Worm (Caenorhabditis elegans): ENCODE data around the gene nhr-76.
A peak's percentile ranks its signal among the peaks of the same experiment; 100 is the strongest.

Gene nhr-76

DNA sequence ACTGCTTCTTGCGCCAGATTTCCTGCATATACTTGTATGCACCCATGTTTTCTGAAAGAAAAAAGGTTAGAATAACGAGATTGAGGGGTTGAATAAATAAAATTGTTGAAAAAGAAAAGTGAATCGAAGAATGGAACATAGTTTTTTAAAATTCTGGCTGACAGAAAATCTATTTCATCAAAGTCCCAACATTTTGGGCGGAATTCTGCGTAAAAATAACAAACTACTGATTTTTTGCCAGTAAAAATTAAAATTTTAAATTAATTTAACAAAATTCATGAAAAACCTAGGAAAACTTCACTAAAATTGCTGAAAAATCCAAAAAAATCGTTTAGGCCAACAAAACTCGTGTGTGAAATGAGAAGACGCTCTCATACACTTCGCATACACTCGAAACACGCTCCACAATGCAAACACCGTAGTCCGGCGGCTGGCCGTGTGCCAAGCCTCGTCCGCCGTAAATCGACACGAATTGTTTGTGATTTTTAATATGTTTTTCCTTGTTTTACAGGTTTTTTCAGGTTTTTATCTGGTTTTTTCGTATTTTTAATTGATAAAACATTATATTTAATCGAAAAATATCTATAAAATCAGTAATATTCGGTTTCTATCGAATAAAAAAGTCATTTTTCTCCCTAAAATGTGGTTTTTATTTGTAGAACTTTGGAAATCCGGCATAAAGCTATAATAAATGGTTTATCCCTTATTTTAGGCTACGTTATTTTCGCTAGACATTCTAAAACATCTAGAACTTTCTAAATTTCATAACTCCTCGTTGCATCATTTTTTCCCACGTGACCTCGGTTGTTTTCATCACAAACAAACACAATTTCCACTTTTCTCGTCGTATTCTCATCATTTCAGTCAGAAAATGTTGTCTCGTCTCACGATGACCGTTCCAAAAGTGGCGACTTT is 27.4 kb downstream of the nhr-76 start, which contains the start of the genes rpl-15 and K11H12.8 (continued):
- TF ChIP-seq nhr-6 (tag; optimal IDR thresholded peaks at IDR 0.05): peak; percentile 100
- peak; percentile 39 for TF ChIP-seq nhr-23 (tag; optimal IDR thresholded peaks at IDR 0.05)
- peak; percentile 99 for TF ChIP-seq zag-1 (tag; optimal IDR thresholded peaks at IDR 0.05)
- peak; percentile 100 for TF ChIP-seq crh-2 (tag; optimal IDR thresholded peaks at IDR 0.05)
- peak; percentile 96; the same call in 1 of the 2 replicates for TF ChIP-seq ztf-1 (GFP tag; conservative IDR thresholded peaks at IDR 0.05)
- peak; percentile 99 for TF ChIP-seq nhr-25 (tag; optimal IDR thresholded peaks at IDR 0.05)
- TF ChIP-seq nhr-21 (tag; optimal IDR thresholded peaks at IDR 0.05): peak; percentile 100
- peak; percentile 48 for TF ChIP-seq elt-1 (tag; optimal IDR thresholded peaks at IDR 0.05)

- no peak for TF ChIP-seq Y55F3AM.14 (GFP tag; optimal IDR thresholded peaks at IDR 0.05)
- TF ChIP-seq nhr-237 (tag; optimal IDR thresholded peaks at IDR 0.05): no peak
- TF ChIP-seq nhr-21 (tag; optimal IDR thresholded peaks at IDR 0.05): no peak
- no peak for TF ChIP-seq nhr-129 (tag; optimal IDR thresholded peaks at IDR 0.05)
Measured at ce11 chrIV:657046-657445, 29.7 kb downstream of the nhr-76 start.

- TF ChIP-seq gmeb-1 (tag; optimal IDR thresholded peaks at IDR 0.05) (peak; percentile 79), lin-13 (GFP tag; optimal IDR thresholded peaks at IDR 0.05) (peak; percentile 28), mab-5 (tag; optimal IDR thresholded peaks at IDR 0.05) (no peak), sma-9 (GFP tag; optimal IDR thresholded peaks at IDR 0.05) (peak; percentile 64), sma-9 (tag; optimal IDR thresholded peaks at IDR 0.05) (no peak), blmp-1 (tag; optimal IDR thresholded peaks at IDR 0.05; ENCODE audit: insufficient read depth) (no peak), mdl-1 (tag; optimal IDR thresholded peaks at IDR 0.05) (peak in 1 of 2 experiments; percentile 30), aly-2 (tag; optimal IDR thresholded peaks at IDR 0.05) (no peak), F13H6.1 (tag; optimal IDR thresholded peaks at IDR 0.05) (peak; percentile 46), nhr-25 (tag; optimal IDR thresholded peaks at IDR 0.05) (peak; percentile 9), ceh-16 (tag; optimal IDR thresholded peaks at IDR 0.05) (peak; percentile 49), crh-2 (tag; optimal IDR thresholded peaks at IDR 0.05) (peak; percentile 37), nhr-129 (tag; optimal IDR thresholded peaks at IDR 0.05) (peak; percentile 81), snpc-4 (tag; optimal IDR thresholded peaks at IDR 0.05) (peak; percentile 98), nhr-6 (tag; optimal IDR thresholded peaks at IDR 0.05) (no peak), skn-1 (tag; optimal IDR thresholded peaks at IDR 0.05) (no peak), C34F6.9 (tag; optimal IDR thresholded peaks at IDR 0.05) (peak; percentile 35), lin-11 (tag; optimal IDR thresholded peaks at IDR 0.05) (peak; percentile 11), lsy-2 (tag; optimal IDR thresholded peaks at IDR 0.05) (peak; percentile 79), unc-55 (GFP tag; optimal IDR thresholded peaks at IDR 0.05) (peak; percentile 2), nhr-21 (tag; optimal IDR thresholded peaks at IDR 0.05) (peak; percentile 12), sma-3 (GFP tag; optimal IDR thresholded peaks at IDR 0.05) (peak; percentile 54)
Measured at ce11 chrIV:657932-658331, 30.6 kb downstream of the nhr-76 start.

- TF ChIP-seq ztf-4 (tag; optimal IDR thresholded peaks at IDR 0.05) (no peak), ama-1 (optimal IDR thresholded peaks at IDR 0.05) (peak; percentile 50)
Measured at ce11 chrIV:658497-659177, 31.3 kb downstream of the nhr-76 start.

DNA sequence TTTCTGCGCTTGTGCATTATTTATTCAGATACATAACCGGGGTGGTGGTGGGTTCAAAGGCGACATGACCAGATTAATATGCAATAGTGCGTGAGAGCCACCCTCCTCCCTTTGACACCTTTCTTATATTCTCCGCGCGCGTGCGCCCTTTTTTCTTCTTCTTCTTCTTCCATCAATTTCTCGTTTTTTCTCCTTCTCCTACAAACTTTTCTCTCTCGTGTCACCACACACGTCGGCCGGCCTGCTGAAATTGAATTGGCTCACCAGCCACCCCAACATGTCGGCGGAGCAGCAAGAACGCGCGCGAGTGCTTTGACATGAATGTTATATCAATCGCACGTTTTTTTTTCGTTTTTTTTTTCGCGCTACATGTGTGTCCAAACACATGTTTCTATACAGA is 32.2 kb downstream of the nhr-76 start:
- TF ChIP-seq alr-1 (tag; optimal IDR thresholded peaks at IDR 0.05): no peak
- TF ChIP-seq lin-11 (tag; optimal IDR thresholded peaks at IDR 0.05): peak; percentile 21

DNA sequence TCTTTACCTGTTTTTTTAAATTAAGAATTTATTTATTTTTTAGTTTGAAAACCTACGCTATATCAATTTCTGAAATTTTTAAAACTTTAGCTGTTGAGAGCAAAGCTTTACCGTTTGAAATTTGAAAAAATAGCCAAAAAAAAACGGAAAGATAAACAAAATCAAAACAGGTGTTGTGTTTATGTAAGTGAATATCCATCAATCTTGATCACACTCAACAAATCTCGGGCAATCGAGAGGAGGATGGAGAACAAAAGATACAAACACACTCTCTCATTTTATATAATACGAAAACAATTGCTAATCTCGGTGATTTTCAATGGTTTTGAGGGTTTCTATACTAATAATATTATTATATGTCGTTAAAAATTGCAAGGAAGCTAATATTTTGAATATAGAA is 34.3 kb downstream of the nhr-76 start:
- TF ChIP-seq C34F6.9 (tag; optimal IDR thresholded peaks at IDR 0.05): no peak
- TF ChIP-seq aly-2 (tag; optimal IDR thresholded peaks at IDR 0.05): no peak
- TF ChIP-seq R02D3.7 (tag; optimal IDR thresholded peaks at IDR 0.05): no peak
- no peak for TF ChIP-seq mbf-1 (tag; optimal IDR thresholded peaks at IDR 0.05)
- no peak for TF ChIP-seq zag-1 (tag; optimal IDR thresholded peaks at IDR 0.05)
- TF ChIP-seq elt-3 (tag; optimal IDR thresholded peaks at IDR 0.05): no peak
- no peak for TF ChIP-seq Y55F3AM.14 (GFP tag; optimal IDR thresholded peaks at IDR 0.05)
- no peak for TF ChIP-seq nhr-237 (tag; optimal IDR thresholded peaks at IDR 0.05)
